Worm (Caenorhabditis elegans) whole organism, L4 larva: Measurements from ENCODE around the gene bus-4.

Experiments used
- ceh-82 ChIP-seq: sonication (generic microtip); optimal IDR thresholded peaks from 2 replicates; lab custom pipeline; 2017; ENCODE audit warnings: missing biosample characterization, missing genetic modification characterization
- nhr-11 ChIP-seq: fragments of 150-350 bp; optimal IDR thresholded peaks from 2 replicates; lab custom pipeline; 2014; ENCODE audit warnings: missing biosample characterization, missing genetic modification characterization
- rbr-2 ChIP-seq: sonication (generic microtip); optimal IDR thresholded peaks from 2 replicates; lab custom pipeline; 2016; ENCODE audit warnings: missing genotype, missing genetic modification characterization, missing compliant biosample characterization
- spr-3 ChIP-seq: fragments of 200-800 bp; sonication (Bioruptor generic); optimal IDR thresholded peaks from 2 replicates; lab custom pipeline; 2018; ENCODE audit warnings: mild to moderate bottlenecking, missing genetic modification characterization, missing compliant biosample characterization
- unc-39 ChIP-seq: sonication (generic microtip); optimal IDR thresholded peaks from 2 replicates; lab custom pipeline; 2017; ENCODE audit warnings: missing biosample characterization, missing genetic modification characterization
- ztf-11 ChIP-seq: fragments of 150-350 bp; optimal IDR thresholded peaks from 2 replicates; lab custom pipeline; 2014; ENCODE audit warnings: missing biosample characterization, missing genetic modification characterization

DNA sequence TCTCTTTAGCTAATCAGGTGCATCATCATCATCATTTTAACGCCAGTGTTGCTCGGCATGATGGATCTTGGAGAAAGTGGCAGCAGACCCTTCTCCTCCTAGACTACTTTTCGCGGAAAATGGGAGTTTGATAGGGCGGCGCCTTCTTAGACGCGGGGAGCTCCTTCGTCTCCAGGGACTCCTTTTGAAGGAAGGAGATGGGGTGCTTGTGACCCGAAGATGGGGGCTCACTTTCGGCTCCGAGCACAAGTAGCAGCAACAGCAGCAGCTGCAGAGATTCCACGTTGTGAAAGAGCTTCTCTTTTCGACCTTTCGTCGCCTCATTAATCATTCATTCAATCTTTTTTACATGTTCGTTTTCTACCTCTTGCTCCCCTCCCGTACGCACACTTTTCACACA, 20.7 kb upstream of the bus-4 start:
- TF ChIP-seq ceh-82 (tag; lab: Kevin White, UChicago) (no peak), nhr-11 (no peak), ztf-11 (tag; lab: Kevin White, UChicago) (no peak), spr-3 (no peak), unc-39 (no peak), rbr-2 (tag; lab: Kevin White, UChicago) (no peak)
